Fruit fly (Drosophila melanogaster) whole organism, prepupa: ENCODE results near the gene cac.

Experiments
- CG10631 ChIP-seq: fragments of 200-800 bp; sonication (Bioruptor generic); optimal IDR thresholded peaks from 2 replicates; lab custom pipeline; 2016; ENCODE audit warnings: missing biosample characterization, missing genetic modification characterization
- CG3919 ChIP-seq: fragments of 200-800 bp; sonication (Bioruptor generic); optimal IDR thresholded peaks from 3 replicates; lab custom pipeline; 2016; ENCODE audit warnings: missing biosample characterization, missing genetic modification characterization
- Ets21C ChIP-seq: fragments of 200-800 bp; sonication (Bioruptor generic); optimal IDR thresholded peaks from 3 replicates; lab custom pipeline; 2016; ENCODE audit warnings: missing biosample characterization, missing genetic modification characterization
- eg ChIP-seq: fragments of 200-800 bp; sonication (Bioruptor generic); IDR thresholded peaks from 3 replicates; pipeline ENCODE4 v1.3.6; 2022; ENCODE audit warnings: missing biosample characterization, missing genetic modification characterization

- TF ChIP-seq Ets21C (GFP tag; lab: Kevin White, UChicago) = no peak
- no peak for TF ChIP-seq CG3919 (GFP tag; lab: Kevin White, UChicago)
- TF ChIP-seq eg (GFP tag; lab: Robert Waterston, UW) = no peak
- no peak for TF ChIP-seq CG10631
These were observed 16.1 kb upstream of the cac start for dm6 chrX:12001005-12001404.
